Worm (Caenorhabditis elegans): ENCODE data around the gene skih-2.
A peak's percentile ranks its signal among the peaks of the same experiment; 100 is the strongest.

The skih-2 gene

DNA sequence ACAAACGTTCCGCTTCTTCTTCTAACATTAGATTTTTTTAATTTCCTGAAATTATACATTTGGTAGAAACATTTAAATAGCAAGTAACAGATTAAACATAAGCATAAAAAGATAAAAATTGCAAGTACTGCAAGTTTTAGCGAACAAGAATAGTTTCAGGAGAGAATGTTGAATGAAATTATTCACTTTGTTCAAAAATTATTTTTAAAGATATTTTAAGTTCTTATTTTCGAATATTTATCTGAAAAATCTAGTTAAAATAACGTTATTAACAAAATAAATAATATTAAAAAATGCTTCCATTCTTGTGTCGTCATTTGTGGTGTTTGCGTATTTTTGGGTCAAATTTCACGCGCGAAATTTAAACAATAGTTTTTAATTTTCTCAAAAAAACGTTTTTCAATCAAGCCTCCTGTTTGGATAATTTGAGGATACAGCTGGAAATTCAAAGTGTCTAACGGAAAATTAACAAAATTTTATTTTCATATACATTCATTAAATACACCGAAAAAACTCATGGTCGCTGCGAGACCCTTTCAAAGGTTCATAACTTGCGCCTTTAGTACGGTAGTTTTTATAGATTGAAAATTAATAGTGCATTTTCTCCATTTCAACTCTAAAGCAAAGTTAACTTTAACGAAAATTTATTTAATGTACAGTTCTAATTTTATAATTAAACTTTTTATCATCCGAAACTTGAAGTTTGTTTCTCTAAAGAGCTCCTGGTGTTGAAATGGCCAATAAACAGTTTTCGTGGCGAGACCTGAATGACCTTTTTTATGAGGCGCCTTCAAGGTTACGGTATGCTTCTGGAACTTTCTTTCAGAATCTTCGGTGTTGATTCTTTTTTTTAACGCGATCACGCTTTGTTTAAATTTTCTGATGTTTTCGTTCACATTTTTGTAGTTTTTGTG is at the start of gene skih-2:
skih-2 (minus strand) TSS at position 51 of the 914 bp plus-strand sequence.
- TF ChIP-seq W03F9.2 (tag; optimal IDR thresholded peaks at IDR 0.05) (peak; percentile 14), him-1 (tag; optimal IDR thresholded peaks at IDR 0.05) (no peak), dao-5 (tag; optimal IDR thresholded peaks at IDR 0.05) (no peak)

DNA sequence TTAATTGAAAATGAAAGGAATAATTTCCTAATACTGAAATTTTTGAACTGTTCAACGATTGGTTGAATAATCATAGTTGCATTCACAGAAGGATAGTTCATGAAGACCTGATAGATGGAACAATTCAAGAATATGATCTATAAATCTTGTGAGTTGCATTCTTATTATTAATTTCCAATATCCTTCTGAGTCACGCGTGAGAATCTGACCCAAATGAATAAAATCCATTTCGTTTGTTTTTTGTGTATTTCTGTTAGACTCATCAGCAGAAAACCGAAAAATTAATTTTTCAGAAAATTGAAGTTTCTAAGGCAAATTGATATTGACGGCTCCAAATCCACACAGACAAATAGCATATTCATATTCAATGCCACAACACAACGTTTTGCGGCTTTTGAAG is 47.2 kb upstream of the skih-2 start, which contains the start of gene fbxb-79:
fbxb-79 (minus strand) TSS at position 101 of the 400 bp plus-strand sequence.
- TF ChIP-seq W03F9.2 (tag; optimal IDR thresholded peaks at IDR 0.05) (no peak), him-1 (tag; optimal IDR thresholded peaks at IDR 0.05) (no peak), dao-5 (tag; optimal IDR thresholded peaks at IDR 0.05) (no peak)

DNA sequence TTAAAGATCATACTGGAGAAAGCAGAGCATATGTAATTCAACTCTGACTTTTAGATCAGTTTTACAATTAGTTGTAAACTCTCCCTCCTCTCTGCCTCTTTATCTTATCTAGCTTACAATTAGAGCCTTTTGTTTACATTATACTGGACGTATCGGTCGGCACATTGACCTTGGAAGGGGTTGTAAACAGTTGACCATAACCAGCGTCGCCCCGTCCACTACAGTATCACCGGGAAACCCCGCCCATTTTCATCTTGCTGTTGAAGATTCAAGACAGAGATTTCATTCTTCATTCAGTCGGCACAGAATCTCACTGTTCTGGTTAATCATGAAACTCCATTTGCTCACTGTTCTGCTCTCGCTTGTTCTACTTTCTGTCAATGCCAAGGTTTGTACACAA is 44.6 kb upstream of the skih-2 start, which contains the start of gene sdz-27:
sdz-27 (plus strand) TSS at position 301 of the 400 bp plus-strand sequence.
- no peak for TF ChIP-seq him-1 (tag; optimal IDR thresholded peaks at IDR 0.05)
- no peak for TF ChIP-seq W03F9.2 (tag; optimal IDR thresholded peaks at IDR 0.05)
- no peak for TF ChIP-seq dao-5 (tag; optimal IDR thresholded peaks at IDR 0.05)

DNA sequence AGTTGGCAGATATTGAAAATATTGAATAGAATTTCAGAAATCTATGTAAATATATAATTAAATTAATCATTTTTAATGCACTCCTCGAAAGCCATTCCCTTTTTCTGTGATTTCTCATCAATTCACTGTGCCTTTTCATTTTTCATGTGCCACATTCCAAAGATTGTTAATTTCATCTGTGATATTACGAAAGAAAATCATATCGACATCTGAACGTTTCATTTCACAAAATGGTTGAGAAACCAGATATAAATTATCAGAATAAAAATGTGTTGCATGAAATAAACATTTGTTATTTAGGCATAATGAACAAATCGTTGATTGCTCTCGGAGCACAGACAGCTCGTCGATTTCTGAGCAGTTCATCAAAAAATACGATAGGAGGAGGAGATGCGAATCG is 41.8 kb upstream of the skih-2 start, which contains the start of gene nuaf-3:
nuaf-3 (plus strand) TSS at position 301 of the 400 bp plus-strand sequence.
- TF ChIP-seq W03F9.2 (tag; optimal IDR thresholded peaks at IDR 0.05) (no peak), dao-5 (tag; optimal IDR thresholded peaks at IDR 0.05) (no peak), him-1 (tag; optimal IDR thresholded peaks at IDR 0.05) (no peak)

DNA sequence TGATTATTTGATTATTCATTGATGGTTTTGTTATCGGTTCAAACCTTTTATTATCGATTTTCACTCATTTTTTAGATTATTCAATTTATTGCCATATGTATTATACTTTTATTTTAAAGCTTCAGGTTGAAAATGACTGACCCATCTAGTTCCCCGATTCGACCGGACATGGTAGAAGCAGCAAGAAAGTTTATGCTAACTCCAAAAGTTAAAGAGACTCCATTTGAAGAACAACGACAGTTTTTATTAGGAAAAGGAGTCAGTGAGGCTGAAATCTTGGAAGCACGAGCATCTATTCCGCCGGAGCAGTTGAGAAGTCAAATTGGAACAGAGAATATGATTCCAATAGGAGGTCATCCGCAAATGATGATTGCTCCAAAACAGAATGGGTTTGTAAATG is 40.8 kb upstream of the skih-2 start, which contains the start of gene prx-14:
prx-14 (plus strand) TSS at position 120 of the 400 bp plus-strand sequence.
- TF ChIP-seq him-1 (tag; optimal IDR thresholded peaks at IDR 0.05): no peak
- TF ChIP-seq W03F9.2 (tag; optimal IDR thresholded peaks at IDR 0.05): no peak
- no peak for TF ChIP-seq dao-5 (tag; optimal IDR thresholded peaks at IDR 0.05)

DNA sequence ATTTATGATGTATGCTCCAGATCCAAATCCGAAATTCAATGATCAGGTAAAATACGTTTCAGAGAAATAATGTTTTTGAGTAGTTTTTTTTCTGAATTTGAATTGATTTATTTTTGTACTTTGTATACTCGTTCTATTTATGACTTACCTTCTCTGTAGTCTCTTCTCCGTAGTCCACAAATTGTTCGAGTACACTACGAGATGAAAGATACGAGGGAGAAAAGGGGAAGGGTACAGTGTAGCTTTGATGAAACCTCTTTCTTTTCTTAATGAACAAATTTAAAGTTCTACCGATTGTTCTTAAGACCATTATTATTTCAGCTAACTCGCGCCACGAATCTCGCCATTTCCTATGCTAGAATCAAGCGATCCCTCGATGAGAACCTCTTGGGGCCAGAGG is 37.9 kb upstream of the skih-2 start:
- TF ChIP-seq him-1 (tag; optimal IDR thresholded peaks at IDR 0.05) (no peak), W03F9.2 (tag; optimal IDR thresholded peaks at IDR 0.05) (no peak), dao-5 (tag; optimal IDR thresholded peaks at IDR 0.05) (no peak)

DNA sequence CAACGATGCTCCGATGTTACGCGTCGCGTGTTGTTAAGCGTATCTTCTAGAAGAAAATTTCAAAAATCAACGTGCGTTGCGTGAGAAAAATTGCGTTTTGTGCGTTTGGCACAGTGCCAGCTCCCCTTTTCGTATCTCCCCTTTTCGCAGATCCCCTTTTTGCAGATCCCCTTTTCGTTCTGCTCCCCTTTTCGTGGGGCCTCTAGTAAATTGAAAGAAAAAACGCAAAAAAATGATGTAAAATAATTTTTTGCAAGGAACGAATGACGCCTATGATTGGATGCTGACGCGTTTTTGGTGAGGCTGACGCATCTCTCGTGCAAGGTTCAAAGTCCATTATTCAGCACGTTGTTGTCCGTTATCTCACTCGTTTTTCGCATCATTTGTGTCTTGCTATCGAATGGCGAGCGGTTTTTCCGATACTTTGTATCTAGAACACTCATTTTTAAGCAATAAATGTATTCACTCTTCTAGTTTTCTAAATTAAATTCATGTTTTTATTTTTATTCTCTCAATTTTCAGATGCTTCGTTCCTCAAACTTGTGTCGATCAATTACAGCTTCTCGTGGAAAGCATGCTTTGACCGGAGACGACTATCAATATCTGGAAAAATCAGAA is 37.1 kb upstream of the skih-2 start, which contains the start of gene cpt-2:
cpt-2 (plus strand) TSS at position 523 of the 618 bp plus-strand sequence.
- TF ChIP-seq W03F9.2 (tag; optimal IDR thresholded peaks at IDR 0.05) (peak; percentile 77), him-1 (tag; optimal IDR thresholded peaks at IDR 0.05) (peak; percentile 25)

DNA sequence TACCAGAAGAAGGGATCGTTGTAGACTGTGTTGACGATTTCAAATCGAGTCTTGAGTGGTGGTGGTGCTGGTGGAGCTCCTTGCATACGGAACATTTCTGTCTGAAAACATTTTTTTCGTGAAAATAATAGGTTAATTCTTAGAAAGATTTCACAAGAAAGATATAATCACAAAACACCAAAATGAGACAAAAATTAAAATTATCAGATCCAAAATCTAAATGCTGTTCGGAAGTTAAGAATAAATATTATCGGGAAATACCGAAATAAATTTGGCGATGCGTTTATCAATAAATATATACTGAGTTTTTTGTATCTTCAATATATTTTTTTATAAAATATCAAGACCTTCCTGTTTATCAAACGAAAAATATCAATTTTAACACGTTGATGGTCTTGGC is 36.3 kb upstream of the skih-2 start, which contains the start of gene C08F8.9:
C08F8.9 (minus strand) TSS at position 101 of the 400 bp plus-strand sequence.
- TF ChIP-seq W03F9.2 (tag; optimal IDR thresholded peaks at IDR 0.05): no peak
- TF ChIP-seq dao-5 (tag; optimal IDR thresholded peaks at IDR 0.05): no peak
- no peak for TF ChIP-seq him-1 (tag; optimal IDR thresholded peaks at IDR 0.05)

DNA sequence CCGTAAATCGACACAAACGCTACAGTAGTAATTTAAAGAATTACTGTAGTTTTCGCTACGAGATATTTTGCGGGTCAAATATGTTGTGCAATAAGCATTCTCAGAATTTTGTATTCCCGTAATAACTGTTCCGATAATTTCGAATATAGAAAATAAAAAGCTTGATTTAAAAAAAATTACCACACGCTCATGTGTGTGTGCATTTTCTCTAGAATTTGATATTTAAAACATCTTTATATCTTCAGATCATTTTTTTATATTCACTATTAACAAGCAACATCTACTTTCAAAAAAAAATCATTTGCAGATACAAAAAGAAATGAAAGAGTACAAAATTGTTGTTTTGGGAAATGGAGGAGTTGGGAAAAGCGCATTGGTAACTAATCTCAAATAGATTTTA is 34.8 kb upstream of the skih-2 start, which contains the start of gene rap-3:
rap-3 (plus strand) TSS at position 301 of the 400 bp plus-strand sequence.
- TF ChIP-seq him-1 (tag; optimal IDR thresholded peaks at IDR 0.05): no peak
- no peak for TF ChIP-seq W03F9.2 (tag; optimal IDR thresholded peaks at IDR 0.05)
- TF ChIP-seq dao-5 (tag; optimal IDR thresholded peaks at IDR 0.05): no peak

DNA sequence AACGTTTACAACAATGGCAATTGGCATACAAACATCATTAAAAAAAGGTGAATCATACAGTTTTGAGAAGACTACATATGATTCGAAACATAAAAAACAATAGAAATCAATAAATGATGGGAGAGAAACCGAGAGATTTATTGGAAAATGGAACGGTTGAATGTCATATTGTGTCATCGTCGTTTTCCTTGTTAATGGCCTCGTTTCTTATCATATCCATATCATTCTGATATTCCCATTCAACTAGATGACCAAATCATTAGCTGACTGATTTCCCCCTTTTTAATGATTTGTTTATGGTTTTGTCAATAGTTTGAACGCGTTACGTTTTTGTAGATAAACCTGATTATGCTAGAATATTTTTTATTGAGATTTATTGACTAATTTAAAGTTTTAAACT is 32.6 kb upstream of the skih-2 start:
- TF ChIP-seq W03F9.2 (tag; optimal IDR thresholded peaks at IDR 0.05) (no peak), him-1 (tag; optimal IDR thresholded peaks at IDR 0.05) (no peak), dao-5 (tag; optimal IDR thresholded peaks at IDR 0.05) (no peak)

DNA sequence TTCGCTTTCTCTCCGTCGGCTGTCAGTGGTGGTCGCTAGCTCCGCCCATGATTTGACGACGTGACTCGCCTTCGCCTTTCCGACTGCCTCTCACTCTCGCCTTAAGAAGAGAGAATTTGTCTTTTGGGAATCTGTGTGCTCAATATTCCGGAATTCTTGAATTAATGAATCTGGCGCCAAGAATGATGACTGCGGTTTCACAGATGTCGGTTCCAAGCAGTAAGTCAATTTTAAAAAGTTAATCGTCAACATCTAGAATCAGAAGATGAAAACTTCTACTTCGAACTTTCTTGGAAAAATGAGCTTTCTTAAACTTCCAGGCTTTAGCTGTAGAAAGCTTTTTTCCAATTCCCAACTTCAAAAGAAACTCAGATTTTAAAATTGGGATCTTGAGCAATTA is 27.5 kb upstream of the skih-2 start, which contains the start of gene nhr-67:
nhr-67 (plus strand) TSS at position 97 of the 400 bp plus-strand sequence.
- no peak for TF ChIP-seq him-1 (tag; optimal IDR thresholded peaks at IDR 0.05)
- TF ChIP-seq dao-5 (tag; optimal IDR thresholded peaks at IDR 0.05): no peak
- TF ChIP-seq W03F9.2 (tag; optimal IDR thresholded peaks at IDR 0.05): no peak

DNA sequence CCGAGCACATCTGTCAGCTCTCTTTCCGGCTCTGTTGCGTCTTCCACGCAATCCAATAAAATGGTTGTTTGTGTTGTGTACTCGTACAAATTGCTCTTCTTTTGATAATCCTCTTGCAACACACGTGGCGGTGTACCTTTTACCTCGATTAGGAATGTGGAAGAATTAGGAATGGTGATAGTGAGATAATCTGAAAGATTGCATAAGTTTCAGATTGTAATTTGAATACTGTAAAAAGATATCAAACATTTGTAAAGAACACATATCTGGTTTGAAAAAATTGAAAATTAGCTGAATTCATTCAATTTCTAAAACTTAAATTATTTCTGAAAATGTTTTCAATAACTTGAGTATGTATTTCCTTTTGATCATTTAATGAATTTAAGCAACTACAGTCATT is 22.7 kb upstream of the skih-2 start, which contains the start of gene C08F8.6:
C08F8.6 (minus strand) TSS at position 101 of the 400 bp plus-strand sequence.
- TF ChIP-seq dao-5 (tag; optimal IDR thresholded peaks at IDR 0.05) (no peak), him-1 (tag; optimal IDR thresholded peaks at IDR 0.05) (no peak), W03F9.2 (tag; optimal IDR thresholded peaks at IDR 0.05) (no peak)

DNA sequence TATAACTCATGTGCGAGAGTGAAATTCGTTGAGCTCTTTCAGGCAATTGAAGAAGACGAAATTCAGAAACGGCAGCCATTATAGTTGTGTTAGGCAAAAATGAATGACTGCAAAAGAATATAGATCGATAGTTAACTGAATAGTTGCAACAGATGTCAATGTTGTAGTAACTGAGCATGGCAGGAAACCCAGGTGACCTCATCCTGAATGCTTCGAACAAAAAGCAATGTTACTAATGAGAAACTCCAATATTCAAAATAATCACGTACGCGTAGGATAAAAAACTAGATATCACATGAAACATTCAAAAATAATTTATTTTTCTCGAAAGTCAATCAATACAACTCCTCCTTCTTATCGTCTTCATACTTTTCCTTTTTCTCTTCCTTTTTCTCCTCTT is 20.3 kb upstream of the skih-2 start, which contains the start of gene fbxb-9:
fbxb-9 (minus strand) TSS at position 101 of the 400 bp plus-strand sequence.
- TF ChIP-seq W03F9.2 (tag; optimal IDR thresholded peaks at IDR 0.05) (no peak), dao-5 (tag; optimal IDR thresholded peaks at IDR 0.05) (no peak), him-1 (tag; optimal IDR thresholded peaks at IDR 0.05) (no peak)
